Fruit fly (Drosophila melanogaster): Measurements from ENCODE around the gene tal-3A.

tal-3A gene

dm6 chr3R:13812736-13813250, at the start of gene tal-3A, which contains the start of the genes tal-1A, tal-2A and tal-AA (continued):
- TF ChIP-seq ATbp (GFP tag; optimal IDR thresholded peaks at IDR 0.05) = no peak
- TF ChIP-seq toy (GFP tag; IDR thresholded peaks at IDR 0.05) = no peak
- peak; percentile 87 for TF ChIP-seq Jarid2 (GFP tag; optimal IDR thresholded peaks at IDR 0.05)
- TF ChIP-seq H15 (GFP tag; IDR thresholded peaks at IDR 0.05) = no peak
- TF ChIP-seq hkb (optimal IDR thresholded peaks at IDR 0.05) = no peak
- peak; percentile 54 for TF ChIP-seq hkb (GFP tag; IDR thresholded peaks at IDR 0.05)
- no peak for TF ChIP-seq CG11085 (GFP tag; IDR thresholded peaks at IDR 0.05)
- no peak for TF ChIP-seq caup (GFP tag; optimal IDR thresholded peaks at IDR 0.05; ENCODE audit: severe bottlenecking)
- TF ChIP-seq z (GFP tag; IDR thresholded peaks at IDR 0.05) = peak; percentile 74; the same call in 2 of the 3 replicates
- TF ChIP-seq nmo (GFP tag; optimal IDR thresholded peaks at IDR 0.05) = no peak
- TF ChIP-seq CG12659 (GFP tag; optimal IDR thresholded peaks at IDR 0.05) = no peak
- TF ChIP-seq Chrac-16 (GFP tag; optimal IDR thresholded peaks at IDR 0.05) = no peak
- TF ChIP-seq CG2875 (GFP tag; optimal IDR thresholded peaks at IDR 0.05) = no peak
- TF ChIP-seq CG34376 (GFP tag; optimal IDR thresholded peaks at IDR 0.05) = peak; percentile 14
- TF ChIP-seq prd (optimal IDR thresholded peaks at IDR 0.05) = no peak
- TF ChIP-seq prd (GFP tag; IDR thresholded peaks at IDR 0.05) = no peak
- no peak for TF ChIP-seq gt (GFP tag; IDR thresholded peaks at IDR 0.05)
- TF ChIP-seq tll (GFP tag; optimal IDR thresholded peaks at IDR 0.05) = no peak
- TF ChIP-seq CG6654 (GFP tag; optimal IDR thresholded peaks at IDR 0.05) = no peak
- TF ChIP-seq CG14710 (tag; optimal IDR thresholded peaks at IDR 0.05) = no peak
- no peak for TF ChIP-seq dysf (GFP tag; IDR thresholded peaks at IDR 0.05)
- TF ChIP-seq hb (GFP tag; IDR thresholded peaks at IDR 0.05; ENCODE audit: partially characterized antibody) = no peak
- no peak for TF ChIP-seq CG2889 (GFP tag; IDR thresholded peaks at IDR 0.05)
- no peak for TF ChIP-seq fd102C (GFP tag; optimal IDR thresholded peaks at IDR 0.05)
- no peak for TF ChIP-seq CG11560 (tag; IDR thresholded peaks at IDR 0.05)
- TF ChIP-seq YL-1 (GFP tag; optimal IDR thresholded peaks at IDR 0.05) = no peak
- TF ChIP-seq fd96Cb (tag; optimal IDR thresholded peaks at IDR 0.05) = no peak
- TF ChIP-seq CG30020 (tag; optimal IDR thresholded peaks at IDR 0.05) = no peak
- no peak for TF ChIP-seq tap (tag; optimal IDR thresholded peaks at IDR 0.05)
- no peak for TF ChIP-seq CG4404 (GFP tag; IDR thresholded peaks at IDR 0.05)
- peak in 1 of 2 experiments; percentile 75 for TF ChIP-seq Pdp1 (GFP tag; optimal IDR thresholded peaks at IDR 0.05)
- no peak for TF ChIP-seq BEAF-32 (GFP tag; optimal IDR thresholded peaks at IDR 0.05)
- no peak for TF ChIP-seq eve (GFP tag; optimal IDR thresholded peaks at IDR 0.05)
- no peak for TF ChIP-seq E2f1 (GFP tag; IDR thresholded peaks at IDR 0.05)
- no peak for TF ChIP-seq gcm2 (GFP tag; optimal IDR thresholded peaks at IDR 0.05)
- peak; percentile 60; the same call in 1 of the 2 replicates for TF ChIP-seq vvl (GFP tag; IDR thresholded peaks at IDR 0.05)
- TF ChIP-seq CG10274 (GFP tag; optimal IDR thresholded peaks at IDR 0.05) = no peak
- no peak for TF ChIP-seq Oli (tag; optimal IDR thresholded peaks at IDR 0.05)
- no peak for TF ChIP-seq CG18011 (GFP tag; optimal IDR thresholded peaks at IDR 0.05)
- TF ChIP-seq dan (GFP tag; IDR thresholded peaks at IDR 0.05) = no peak
- no peak for TF ChIP-seq Atf3 (GFP tag; optimal IDR thresholded peaks at IDR 0.05)
- peak; percentile 80 for TF ChIP-seq D (optimal IDR thresholded peaks at IDR 0.05)
- TF ChIP-seq D (GFP tag; optimal IDR thresholded peaks at IDR 0.05) = no peak
- TF ChIP-seq sna (GFP tag; IDR thresholded peaks at IDR 0.05; ENCODE audit: partially characterized antibody) = peak; percentile 76
- no peak for TF ChIP-seq fd3F (GFP tag; optimal IDR thresholded peaks at IDR 0.05)
- no peak for TF ChIP-seq bcd (GFP tag; optimal IDR thresholded peaks at IDR 0.05)
- no peak for TF ChIP-seq schlank (tag; optimal IDR thresholded peaks at IDR 0.05)
- TF ChIP-seq CG10979 (tag; optimal IDR thresholded peaks at IDR 0.05) = no peak
- no peak for TF ChIP-seq D19A (tag; optimal IDR thresholded peaks at IDR 0.05)
- no peak for TF ChIP-seq Rx (GFP tag; IDR thresholded peaks at IDR 0.05)
- no peak for TF ChIP-seq gsb (GFP tag; IDR thresholded peaks at IDR 0.05)
- TF ChIP-seq fru (optimal IDR thresholded peaks at IDR 0.05) = no peak

Measured in whole organism, embryonic.